Worm (Caenorhabditis elegans) whole organism, L4/young adult: ENCODE measurements around the gene dyla-1.

Experiments
- W03F9.2 ChIP-seq: fragments of 150-350 bp; optimal IDR thresholded peaks from 2 replicates; lab custom pipeline; 2014; ENCODE audit warnings: missing biosample characterization, missing genetic modification characterization
- dao-5 ChIP-seq: sonication (generic microtip); optimal IDR thresholded peaks from 2 replicates; lab custom pipeline; 2016; ENCODE audit warnings: missing genotype, missing genetic modification characterization, moderate library complexity, missing compliant biosample characterization
- him-1 ChIP-seq: sonication (generic microtip); optimal IDR thresholded peaks from 2 replicates; lab custom pipeline; 2016; ENCODE audit warnings: missing genotype, missing genetic modification reagents, missing genetic modification characterization, missing compliant biosample characterization

The dyla-1 gene

DNA sequence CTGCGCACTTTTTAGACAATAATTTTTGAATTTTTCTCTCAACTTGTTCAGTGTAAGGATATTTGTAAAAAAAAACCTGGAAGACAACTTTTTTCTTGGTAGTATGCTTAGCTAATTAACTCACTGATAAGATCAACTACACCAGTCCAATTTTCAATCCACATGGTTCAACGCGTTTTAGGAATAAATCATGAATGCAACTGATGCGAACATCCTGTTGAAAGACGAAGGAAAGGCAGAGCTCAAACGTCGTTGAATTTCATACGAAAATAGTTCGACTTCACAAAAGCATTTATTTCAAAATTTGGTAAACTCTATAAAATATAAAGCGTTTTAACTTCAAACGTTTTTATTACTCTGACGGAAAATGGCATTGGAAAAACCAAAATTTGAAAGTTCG is at the start of gene dyla-1:
dyla-1 (plus strand) TSS at position 301 of the 400 bp plus-strand sequence.
- TF ChIP-seq W03F9.2 (tag; lab: Kevin White, UChicago), result no peak

DNA sequence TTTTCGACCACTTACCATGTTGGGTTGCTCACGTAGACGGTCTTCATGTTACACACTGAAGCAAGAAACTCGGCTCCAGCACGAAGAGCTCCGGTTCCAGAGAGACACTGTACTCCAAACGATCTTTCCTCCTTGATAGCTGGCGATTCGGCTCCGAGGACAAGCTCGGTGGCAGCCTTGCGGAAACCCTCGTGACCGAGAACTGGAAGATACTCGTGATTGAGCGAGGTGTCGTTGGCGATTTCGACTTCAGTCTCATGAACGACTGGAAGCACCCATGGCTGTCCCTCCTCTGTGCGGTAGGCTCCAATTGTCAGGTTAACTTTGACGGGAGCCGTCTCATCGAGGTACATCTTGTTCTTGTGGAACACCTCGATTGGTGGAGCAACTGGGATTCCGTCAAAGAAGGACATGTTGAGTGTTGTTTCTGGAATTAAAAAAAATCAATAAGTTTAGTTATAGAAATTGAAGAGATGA is 48.1 kb upstream of the dyla-1 start, which contains the start of gene got-1.2:
got-1.2 (minus strand) TSS at position 427 of the 477 bp plus-strand sequence.
- TF ChIP-seq him-1 (tag; lab: Kevin White, UChicago) (no peak), W03F9.2 (tag; lab: Kevin White, UChicago) (no peak), dao-5 (no peak)

DNA sequence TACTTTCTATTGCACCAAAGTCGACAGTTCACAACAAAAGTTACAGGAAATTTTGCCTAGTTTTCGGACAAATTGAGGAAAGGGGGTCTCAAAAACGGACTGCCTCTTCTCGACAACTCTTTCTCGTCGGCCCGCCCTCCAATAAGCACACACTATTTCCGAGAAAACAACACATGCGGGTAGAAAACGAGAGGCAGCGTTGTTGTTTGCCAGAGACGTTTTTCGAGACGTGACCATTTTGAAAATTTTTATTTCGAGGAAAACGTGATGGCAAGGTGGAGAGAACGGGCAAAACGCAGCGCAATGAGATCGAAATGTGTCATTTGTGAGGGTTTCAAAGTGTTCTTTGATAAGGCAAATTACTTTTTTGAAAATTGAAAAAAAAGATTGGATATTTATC is 47.4 kb upstream of the dyla-1 start:
- TF ChIP-seq dao-5 (no peak), W03F9.2 (tag; lab: Kevin White, UChicago) (no peak), him-1 (tag; lab: Kevin White, UChicago) (no peak)

DNA sequence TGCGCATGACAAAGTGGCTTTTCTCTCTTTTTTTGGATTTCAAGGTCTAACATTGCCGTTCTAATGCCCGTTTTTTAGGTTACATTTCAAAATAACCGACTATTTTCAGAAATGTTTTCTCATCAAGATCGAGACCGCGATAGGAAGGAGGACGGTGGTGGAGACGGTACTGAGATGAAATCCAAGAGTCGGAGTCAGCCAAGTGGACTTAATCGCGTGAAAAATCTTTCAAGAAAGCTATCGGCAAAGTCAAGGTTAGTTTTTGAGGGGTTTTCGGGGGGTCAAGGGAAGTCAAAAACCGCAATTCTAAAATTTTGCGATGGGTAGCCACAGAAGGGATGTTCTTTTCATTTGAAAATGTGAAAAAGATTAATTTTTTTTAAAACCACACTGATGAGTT is 44.9 kb upstream of the dyla-1 start, which contains the start of gene aak-2:
aak-2 (plus strand) TSS at position 110 of the 400 bp plus-strand sequence.
- TF ChIP-seq him-1 (tag; lab: Kevin White, UChicago), result no peak
- no peak for TF ChIP-seq W03F9.2 (tag; lab: Kevin White, UChicago)
- no peak for TF ChIP-seq dao-5

DNA sequence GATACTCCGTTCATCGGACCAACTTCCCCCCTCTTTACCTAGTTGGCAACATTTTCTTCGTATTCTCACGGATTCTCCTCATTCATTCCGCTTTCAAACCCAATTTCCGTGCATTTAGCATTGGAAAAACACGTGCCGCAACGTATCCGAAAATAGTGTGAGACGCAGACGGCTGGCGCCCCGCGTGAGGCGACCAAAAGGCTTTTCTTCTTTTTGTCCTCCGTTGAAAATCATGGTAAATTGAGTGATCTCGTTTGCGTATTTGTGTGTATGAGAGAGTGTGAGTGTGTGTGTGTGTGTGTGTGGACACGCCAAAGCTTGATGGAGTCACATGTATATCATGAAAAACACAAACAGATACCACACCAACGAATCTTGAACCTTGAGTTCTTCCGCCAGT is 44.0 kb upstream of the dyla-1 start:
- TF ChIP-seq him-1 (tag; lab: Kevin White, UChicago) (peak; percentile 64), W03F9.2 (tag; lab: Kevin White, UChicago) (peak; percentile 69), dao-5 (no peak)

DNA sequence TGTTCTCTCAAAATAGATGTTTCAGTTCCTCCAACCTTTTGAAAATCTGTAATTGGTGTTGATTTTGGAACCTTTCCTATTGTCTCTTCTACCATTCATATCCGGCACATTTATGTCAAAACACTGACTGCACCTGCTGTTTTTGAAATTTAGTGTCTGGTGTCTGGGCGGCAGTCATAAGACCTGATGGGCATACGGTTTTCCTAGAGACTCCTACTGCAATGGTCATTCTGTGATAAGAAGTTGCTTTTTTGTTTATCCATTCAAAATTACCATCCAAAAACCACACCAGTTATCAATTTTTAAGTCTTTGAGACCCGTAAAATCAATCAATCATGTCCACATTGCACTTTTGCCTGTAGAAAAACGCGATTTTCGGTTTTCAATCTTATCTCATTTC is 42.2 kb upstream of the dyla-1 start:
- no peak for TF ChIP-seq W03F9.2 (tag; lab: Kevin White, UChicago)

DNA sequence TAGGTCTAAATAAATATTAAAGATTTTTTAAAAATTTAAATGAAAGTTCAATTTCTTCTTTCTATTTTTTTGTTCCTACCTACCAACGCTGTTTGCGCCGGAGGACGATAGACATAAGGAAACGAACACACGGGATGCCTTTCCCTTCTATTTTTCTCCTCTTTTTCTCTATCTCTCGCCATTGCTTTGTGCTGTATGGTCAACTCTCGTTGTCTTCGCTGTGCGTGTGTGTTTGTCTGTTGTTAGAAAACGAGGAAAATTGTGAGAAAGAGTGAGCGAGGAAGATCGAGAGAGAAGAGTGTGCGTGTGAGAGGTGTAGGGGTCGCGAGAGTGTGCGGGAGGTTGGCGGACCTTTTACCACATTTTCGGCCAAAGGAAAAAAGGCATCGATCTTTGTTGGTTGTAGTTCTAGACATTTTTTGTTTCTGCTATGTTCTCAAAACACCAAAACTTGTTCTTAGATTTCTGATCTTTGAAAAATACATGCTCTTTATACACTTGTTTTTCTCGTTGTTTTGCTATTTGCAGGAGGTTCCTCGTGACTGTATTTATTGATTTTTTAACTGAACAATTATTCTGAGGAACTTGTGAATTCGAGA is 41.7 kb upstream of the dyla-1 start:
- TF ChIP-seq W03F9.2 (tag; lab: Kevin White, UChicago), result peak; percentile 23
- no peak for TF ChIP-seq him-1 (tag; lab: Kevin White, UChicago)
- no peak for TF ChIP-seq dao-5

DNA sequence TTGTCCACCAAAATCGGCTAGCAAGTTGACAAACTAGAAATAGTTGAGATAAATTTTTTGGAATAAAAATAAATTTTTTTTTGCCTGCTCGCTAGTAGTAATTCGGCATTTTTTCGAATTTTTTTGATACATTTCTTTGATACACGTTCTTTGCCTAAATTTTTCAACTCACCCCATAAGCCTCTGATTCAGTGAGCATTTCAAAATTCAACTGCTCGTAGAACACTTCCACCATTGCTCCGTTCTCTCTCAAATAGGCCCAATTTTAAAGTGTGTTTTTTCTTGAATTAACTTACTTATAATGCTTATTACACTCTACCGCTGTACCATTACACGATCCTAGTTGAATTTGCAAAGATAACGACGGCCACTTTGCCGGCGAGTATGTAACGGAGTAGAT is 37.3 kb upstream of the dyla-1 start:
- no peak for TF ChIP-seq dao-5
- no peak for TF ChIP-seq him-1 (tag; lab: Kevin White, UChicago)
- TF ChIP-seq W03F9.2 (tag; lab: Kevin White, UChicago), result no peak

DNA sequence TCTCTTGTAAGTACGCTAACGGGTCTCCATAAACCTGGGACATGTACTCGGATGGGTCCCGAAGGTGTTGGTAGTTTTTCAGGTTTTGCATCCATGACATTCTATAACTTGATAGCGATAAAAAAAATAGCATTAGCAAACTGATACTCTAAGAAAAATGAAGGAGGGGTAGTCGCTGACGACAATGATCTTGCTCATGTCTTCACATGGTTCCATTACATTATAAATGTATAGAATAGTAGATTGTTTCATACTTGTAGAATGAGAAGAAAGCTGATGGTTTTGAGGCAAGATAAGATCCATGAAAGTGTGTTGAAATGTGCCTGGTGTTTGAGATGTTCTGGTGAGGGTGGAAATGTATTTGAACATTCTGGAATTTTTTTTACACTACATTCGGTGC is 33.8 kb upstream of the dyla-1 start, which contains the start of gene mec-4:
mec-4 (minus strand) TSS at position 101 of the 400 bp plus-strand sequence.
- TF ChIP-seq him-1 (tag; lab: Kevin White, UChicago), result no peak
- no peak for TF ChIP-seq dao-5
- no peak for TF ChIP-seq W03F9.2 (tag; lab: Kevin White, UChicago)

DNA sequence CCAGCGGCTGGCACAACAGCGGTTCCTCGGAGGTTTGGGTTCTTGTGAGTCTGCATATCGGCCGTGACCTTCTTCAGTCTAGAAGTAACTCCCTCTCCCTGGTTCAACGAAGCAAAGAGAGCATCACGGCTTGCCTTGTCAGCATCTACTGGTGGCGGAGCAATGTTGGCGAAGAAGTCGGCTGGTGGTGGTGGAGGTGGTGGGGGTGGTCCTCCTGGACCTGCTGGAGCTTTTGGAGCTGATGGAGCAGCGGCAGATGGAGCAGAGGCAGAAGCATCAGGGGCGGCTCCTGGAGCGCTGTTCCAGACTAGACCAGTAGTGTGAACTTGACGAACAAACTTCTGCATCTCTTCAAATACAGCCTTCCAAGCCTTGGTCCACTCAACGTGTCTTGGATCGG is 32.3 kb upstream of the dyla-1 start:
- TF ChIP-seq him-1 (tag; lab: Kevin White, UChicago) (no peak), dao-5 (no peak), W03F9.2 (tag; lab: Kevin White, UChicago) (no peak)

DNA sequence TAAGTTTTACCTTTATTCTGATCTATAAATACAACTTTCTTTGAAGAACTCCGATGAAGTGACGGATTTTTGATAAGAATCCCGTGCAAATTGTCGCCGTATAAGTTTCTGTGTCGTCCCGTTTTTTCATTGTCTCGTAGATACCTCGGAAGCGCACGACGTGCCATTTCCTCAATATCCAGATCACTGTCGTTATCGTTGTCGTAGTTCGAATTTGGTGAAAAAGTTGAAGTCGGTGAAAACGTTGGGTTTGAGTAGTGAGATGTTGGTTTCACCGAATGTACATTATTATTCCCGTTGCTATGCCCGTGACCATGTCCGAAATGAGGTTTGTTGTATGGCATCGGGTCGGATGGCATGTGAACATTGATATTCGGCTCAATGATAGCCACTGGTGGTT is 31.1 kb upstream of the dyla-1 start:
- no peak for TF ChIP-seq W03F9.2 (tag; lab: Kevin White, UChicago)
- no peak for TF ChIP-seq dao-5
- TF ChIP-seq him-1 (tag; lab: Kevin White, UChicago), result no peak

DNA sequence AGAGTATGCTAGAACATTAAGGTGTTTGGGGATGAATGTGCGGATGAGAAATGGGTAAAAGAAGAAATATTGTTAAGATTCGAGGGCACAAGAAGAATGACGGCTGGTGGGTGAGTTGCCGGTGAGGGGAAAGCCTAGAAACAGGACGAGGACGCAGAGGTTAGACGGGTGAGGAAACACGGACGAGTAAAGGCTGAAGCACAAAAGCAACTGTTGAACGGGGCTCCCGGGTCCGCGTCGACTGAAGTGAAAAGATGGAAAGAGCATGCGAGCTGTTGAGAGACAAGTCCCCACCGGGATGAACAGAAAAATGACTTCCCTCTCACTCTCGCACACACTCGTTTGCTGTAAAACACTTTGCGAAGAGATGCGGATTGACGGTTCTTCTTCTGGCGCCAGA is 28.9 kb upstream of the dyla-1 start:
- TF ChIP-seq dao-5 (no peak), W03F9.2 (tag; lab: Kevin White, UChicago) (no peak), him-1 (tag; lab: Kevin White, UChicago) (no peak)

DNA sequence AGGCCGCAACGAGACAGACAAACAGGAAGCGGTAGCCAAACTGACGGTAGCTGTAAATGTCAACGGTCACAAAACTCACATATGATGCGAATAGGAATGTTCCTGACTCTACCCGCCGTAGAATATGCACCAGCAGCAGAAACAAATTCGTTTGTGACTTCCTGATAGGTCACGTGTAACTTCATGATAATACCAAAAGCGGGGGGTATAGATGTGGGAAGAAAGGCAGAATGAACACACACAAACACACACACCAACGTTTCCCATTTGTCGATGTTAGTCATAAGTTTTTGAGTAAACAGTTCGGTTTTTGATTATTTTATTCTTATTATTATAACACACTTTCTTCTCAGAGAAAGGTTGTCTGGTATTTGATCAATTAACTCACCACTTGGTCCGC is 27.7 kb upstream of the dyla-1 start:
- TF ChIP-seq him-1 (tag; lab: Kevin White, UChicago) (no peak), W03F9.2 (tag; lab: Kevin White, UChicago) (no peak), dao-5 (no peak)

DNA sequence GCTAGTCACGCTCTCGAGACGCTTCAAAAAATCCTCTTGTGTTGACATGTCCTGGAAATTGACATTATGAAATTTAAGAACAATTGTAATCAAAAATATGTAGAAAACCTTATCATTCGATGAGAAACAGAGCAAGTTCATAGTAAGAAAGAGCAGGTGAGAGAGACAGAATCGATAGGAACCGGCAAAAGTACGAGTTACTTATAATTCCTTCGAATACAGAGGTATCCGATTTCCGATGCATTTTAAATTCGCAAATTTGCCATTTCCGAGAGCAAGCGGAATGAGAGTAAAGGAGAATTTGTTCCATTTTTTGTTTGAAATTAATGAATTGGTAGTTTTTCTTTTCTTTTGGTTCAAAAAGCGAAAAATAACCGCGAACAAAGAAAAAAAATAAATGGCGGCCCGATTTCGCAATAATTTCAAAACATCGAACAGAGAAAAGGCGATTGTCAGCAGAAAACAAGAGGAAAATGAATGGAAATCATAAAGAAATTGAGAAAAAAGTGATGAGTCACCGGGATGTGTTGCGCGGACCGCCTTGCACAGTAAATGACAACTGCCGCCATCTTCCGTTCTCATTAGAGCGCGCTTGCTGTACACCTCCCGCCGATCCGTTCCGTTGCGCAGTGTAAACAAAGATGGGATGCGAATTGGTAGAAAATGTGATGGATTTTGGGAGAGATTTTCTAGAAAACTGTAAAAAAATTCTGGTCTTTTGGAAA is 27.1 kb upstream of the dyla-1 start, which contains the start of gene cas-1:
cas-1 (minus strand) TSS at position 51 of the 725 bp plus-strand sequence.
- TF ChIP-seq dao-5 (no peak), him-1 (tag; lab: Kevin White, UChicago) (no peak), W03F9.2 (tag; lab: Kevin White, UChicago) (no peak)
